Fruit fly (Drosophila melanogaster) whole organism, prepupa: ENCODE measurements around the gene CG45486.

Source experiments
- Blimp-1 ChIP-seq: fragments of 200-800 bp; sonication (Bioruptor generic); optimal IDR thresholded peaks from 3 replicates; lab custom pipeline; 2017; ENCODE audit warnings: missing biosample characterization, missing genetic modification characterization, mild to moderate bottlenecking, moderate library complexity, missing genetic modification reagents
- CG10669 ChIP-seq: fragments of 200-800 bp; sonication (Bioruptor generic); optimal IDR thresholded peaks from 3 replicates; lab custom pipeline; 2018; ENCODE audit warnings: missing biosample characterization, mild to moderate bottlenecking, missing genetic modification characterization, moderate library complexity
- CG11762 ChIP-seq: fragments of 200-800 bp; sonication (Bioruptor generic); optimal IDR thresholded peaks from 3 replicates; lab custom pipeline; 2016; ENCODE audit warnings: missing biosample characterization, missing genetic modification characterization; ENCODE audit not compliant: insufficient read depth
- CG11902 ChIP-seq: fragments of 200-800 bp; sonication (Bioruptor generic); optimal IDR thresholded peaks from 3 replicates; lab custom pipeline; 2016; ENCODE audit warnings: missing biosample characterization, missing genetic modification characterization
- CG15336 ChIP-seq: fragments of 200-800 bp; sonication (Bioruptor generic); IDR thresholded peaks from 2 replicates; pipeline ENCODE4 v1.3.6; 2022; ENCODE audit warnings: missing biosample characterization, missing genetic modification characterization
- CG1621 ChIP-seq: fragments of 200-800 bp; sonication (Bioruptor generic); optimal IDR thresholded peaks from 3 replicates; lab custom pipeline; 2018; ENCODE audit warnings: missing biosample characterization, mild to moderate bottlenecking, missing genetic modification characterization
- CG31627 ChIP-seq: fragments of 200-800 bp; sonication (Bioruptor generic); optimal IDR thresholded peaks from 3 replicates; lab custom pipeline; 2016; ENCODE audit warnings: missing biosample characterization, missing genetic modification characterization
- CG32006 ChIP-seq: fragments of 200-800 bp; sonication (Bioruptor generic); optimal IDR thresholded peaks from 3 replicates; lab custom pipeline; 2017; ENCODE audit warnings: missing biosample characterization, mild to moderate bottlenecking, missing genetic modification characterization
- CG3919 ChIP-seq: fragments of 200-800 bp; sonication (Bioruptor generic); optimal IDR thresholded peaks from 3 replicates; lab custom pipeline; 2016; ENCODE audit warnings: missing biosample characterization, missing genetic modification characterization
- CG6163 ChIP-seq: fragments of 200-800 bp; sonication (Bioruptor generic); IDR thresholded peaks from 3 replicates; pipeline ENCODE4 v1.3.6; 2022; ENCODE audit warnings: missing biosample characterization, missing genetic modification characterization
- CG6792 ChIP-seq: fragments of 200-800 bp; sonication (Bioruptor generic); optimal IDR thresholded peaks from 3 replicates; lab custom pipeline; 2016; ENCODE audit warnings: missing biosample characterization, missing genetic modification characterization
- CG6808 ChIP-seq: fragments of 200-800 bp; sonication (Bioruptor generic); optimal IDR thresholded peaks from 3 replicates; lab custom pipeline; 2017; ENCODE audit warnings: missing biosample characterization, missing genetic modification characterization, mild to moderate bottlenecking, moderate library complexity, missing genetic modification reagents
- CG7368 ChIP-seq: fragments of 200-800 bp; sonication (Bioruptor generic); optimal IDR thresholded peaks from 3 replicates; lab custom pipeline; 2016; ENCODE audit warnings: missing biosample characterization, missing genetic modification characterization
- CG8319 ChIP-seq: fragments of 200-800 bp; sonication (Bioruptor generic); optimal IDR thresholded peaks from 3 replicates; lab custom pipeline; 2016; ENCODE audit warnings: missing biosample characterization, missing genetic modification characterization
- CG8632 ChIP-seq: fragments of 200-800 bp; sonication (Bioruptor generic); optimal IDR thresholded peaks from 3 replicates; lab custom pipeline; 2016; ENCODE audit warnings: missing biosample characterization, missing genetic modification characterization
- Eip78C ChIP-seq: fragments of 200-800 bp; sonication (Bioruptor generic); peaks from one replicate; lab custom pipeline; 2016; ENCODE audit warnings: missing biosample characterization, missing genetic modification characterization
- Ets21C ChIP-seq: fragments of 200-800 bp; sonication (Bioruptor generic); optimal IDR thresholded peaks from 3 replicates; lab custom pipeline; 2016; ENCODE audit warnings: missing biosample characterization, missing genetic modification characterization
- Met ChIP-seq: fragments of 200-800 bp; sonication (Bioruptor generic); optimal IDR thresholded peaks from 3 replicates; lab custom pipeline; 2016; ENCODE audit warnings: missing biosample characterization, missing genetic modification characterization
- Smox ChIP-seq: fragments of 200-800 bp; sonication (Bioruptor generic); optimal IDR thresholded peaks from 3 replicates; lab custom pipeline; 2016; ENCODE audit warnings: missing biosample characterization, missing genetic modification characterization
- Sox15 ChIP-seq: fragments of 200-800 bp; sonication (Bioruptor generic); optimal IDR thresholded peaks from 3 replicates; lab custom pipeline; 2016; ENCODE audit warnings: missing biosample characterization, missing genetic modification characterization
- dac ChIP-seq: fragments of 200-800 bp; sonication (Bioruptor generic); optimal IDR thresholded peaks from 2 replicates; lab custom pipeline; 2017; ENCODE audit warnings: missing biosample characterization, mild to moderate bottlenecking, missing genetic modification characterization
- eg ChIP-seq: fragments of 200-800 bp; sonication (Bioruptor generic); IDR thresholded peaks from 3 replicates; pipeline ENCODE4 v1.3.6; 2022; ENCODE audit warnings: missing biosample characterization, missing genetic modification characterization
- fd59A ChIP-seq: fragments of 200-800 bp; sonication (Bioruptor generic); optimal IDR thresholded peaks from 2 replicates; lab custom pipeline; 2017; ENCODE audit warnings: missing biosample characterization, mild to moderate bottlenecking, missing genetic modification characterization, missing genetic modification reagents
- fd85E ChIP-seq: fragments of 200-800 bp; sonication (Bioruptor generic); optimal IDR thresholded peaks from 3 replicates; lab custom pipeline; 2016; ENCODE audit warnings: missing biosample characterization, missing genetic modification characterization
- fkh ChIP-seq: fragments of 200-800 bp; sonication (Bioruptor generic); optimal IDR thresholded peaks from 3 replicates; lab custom pipeline; 2017; ENCODE audit warnings: missing biosample characterization, mild to moderate bottlenecking, missing genetic modification characterization, moderate library complexity
- lz ChIP-seq: fragments of 200-800 bp; sonication (Bioruptor generic); optimal IDR thresholded peaks from 3 replicates; lab custom pipeline; 2016; ENCODE audit warnings: missing biosample characterization, missing genetic modification characterization
- net ChIP-seq: fragments of 200-800 bp; sonication (Bioruptor generic); optimal IDR thresholded peaks from 3 replicates; lab custom pipeline; 2016; ENCODE audit warnings: missing biosample characterization, missing genetic modification characterization
- pdm3 ChIP-seq: fragments of 200-800 bp; sonication (Bioruptor generic); optimal IDR thresholded peaks from 3 replicates; lab custom pipeline; 2016; ENCODE audit warnings: missing biosample characterization, missing genetic modification characterization
- salr ChIP-seq, 2 experiments: fragments of 200-800 bp; sonication (Bioruptor generic); optimal IDR thresholded peaks; 3 replicates each; lab custom pipeline; 2016 to 2018; ENCODE audit warnings: missing biosample characterization in 2 of 2, missing genetic modification characterization in 2 of 2, mild to moderate bottlenecking in 1 of 2
- spab ChIP-seq: fragments of 200-800 bp; sonication (Bioruptor generic); optimal IDR thresholded peaks from 2 replicates; lab custom pipeline; 2017; ENCODE audit warnings: missing biosample characterization, mild to moderate bottlenecking, missing genetic modification characterization, missing genetic modification reagents
- ss ChIP-seq, 2 experiments: fragments of 200-800 bp; sonication (Bioruptor generic); optimal IDR thresholded peaks; 2 replicates in 1 of 2; 3 replicates in 1 of 2; lab custom pipeline; 2017 to 2018; ENCODE audit warnings: mild to moderate bottlenecking in 2 of 2, missing biosample characterization in 2 of 2, missing genetic modification characterization in 2 of 2, moderate library complexity in 1 of 2
- svp ChIP-seq: fragments of 200-800 bp; sonication (Bioruptor generic); peaks from one replicate; lab custom pipeline; 2016; ENCODE audit warnings: missing biosample characterization, missing genetic modification characterization
- topi ChIP-seq: fragments of 200-800 bp; sonication (Bioruptor generic); optimal IDR thresholded peaks from 3 replicates; lab custom pipeline; 2016; ENCODE audit warnings: missing biosample characterization, missing genetic modification characterization
- vri ChIP-seq: fragments of 200-800 bp; sonication (Bioruptor generic); optimal IDR thresholded peaks from 3 replicates; lab custom pipeline; 2016; ENCODE audit warnings: missing biosample characterization, mild to moderate bottlenecking, missing genetic modification characterization

CG45486 gene

DNA sequence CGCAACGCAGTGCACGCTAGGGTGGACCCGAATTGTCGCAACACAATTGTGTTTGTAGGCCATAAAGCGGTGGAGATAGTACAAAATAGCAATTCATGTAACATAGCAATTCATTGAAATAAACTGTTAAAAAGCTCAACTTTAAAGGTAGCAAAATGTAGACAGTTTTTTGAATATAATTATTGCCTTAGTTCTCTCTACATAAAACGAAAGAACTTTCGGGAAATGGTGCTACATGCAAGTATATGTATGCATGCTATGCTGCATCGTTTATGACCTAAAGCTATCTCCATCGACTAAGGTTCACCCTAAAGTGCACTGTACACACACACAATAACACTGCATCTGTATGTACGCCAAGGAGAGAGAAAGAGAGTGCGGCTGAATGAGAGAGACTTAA lies 34.9 kb downstream of the CG45486 start (continued):
- TF ChIP-seq vri (GFP tag; lab: Kevin White, UChicago) = peak; percentile 66
- TF ChIP-seq CG3919 (GFP tag; lab: Kevin White, UChicago) = peak; percentile 94
- TF ChIP-seq Smox (GFP tag; lab: Kevin White, UChicago) = peak; percentile 84
- TF ChIP-seq CG6808 (GFP tag; lab: Kevin White, UChicago) = peak; percentile 93
- TF ChIP-seq Blimp-1 (GFP tag; lab: Kevin White, UChicago) = peak; percentile 57
- TF ChIP-seq fd85E (GFP tag; lab: Kevin White, UChicago) = peak; percentile 65
- TF ChIP-seq Met (GFP tag; lab: Kevin White, UChicago) = peak; percentile 88
- peak; percentile 94 for TF ChIP-seq fd59A (GFP tag; lab: Kevin White, UChicago)
- TF ChIP-seq CG32006 (GFP tag; lab: Kevin White, UChicago) = peak; percentile 96
- peak; percentile 88 for TF ChIP-seq topi (GFP tag; lab: Kevin White, UChicago)
- peak; percentile 94 for TF ChIP-seq net (GFP tag; lab: Kevin White, UChicago)
- TF ChIP-seq CG11762 (GFP tag; lab: Kevin White, UChicago) = peak; percentile 95
- peak; percentile 92 for TF ChIP-seq eg (GFP tag; lab: Robert Waterston, UW)
- TF ChIP-seq pdm3 = peak; percentile 95
- peak; percentile 82 for TF ChIP-seq CG8319
- peak; percentile 92 for TF ChIP-seq CG6792 (GFP tag; lab: Kevin White, UChicago)
- TF ChIP-seq spab (GFP tag; lab: Kevin White, UChicago) = peak; percentile 94
- TF ChIP-seq Sox15 = peak; percentile 84
- peak; percentile 76 to 95 for TF ChIP-seq salr (GFP tag; optimal IDR thresholded peaks at IDR 0.05; lab: Kevin White, UChicago)
- TF ChIP-seq CG8632 (GFP tag; lab: Kevin White, UChicago) = peak; percentile 92
- TF ChIP-seq fkh = no peak
- peak; percentile 87 for TF ChIP-seq CG6163 (GFP tag; lab: Robert Waterston, UW)
- TF ChIP-seq dac (GFP tag; lab: Kevin White, UChicago) = peak; percentile 93
- peak; percentile 91 for TF ChIP-seq CG1621 (tag; lab: Kevin White, UChicago)
- TF ChIP-seq CG31627 = peak; percentile 86

DNA sequence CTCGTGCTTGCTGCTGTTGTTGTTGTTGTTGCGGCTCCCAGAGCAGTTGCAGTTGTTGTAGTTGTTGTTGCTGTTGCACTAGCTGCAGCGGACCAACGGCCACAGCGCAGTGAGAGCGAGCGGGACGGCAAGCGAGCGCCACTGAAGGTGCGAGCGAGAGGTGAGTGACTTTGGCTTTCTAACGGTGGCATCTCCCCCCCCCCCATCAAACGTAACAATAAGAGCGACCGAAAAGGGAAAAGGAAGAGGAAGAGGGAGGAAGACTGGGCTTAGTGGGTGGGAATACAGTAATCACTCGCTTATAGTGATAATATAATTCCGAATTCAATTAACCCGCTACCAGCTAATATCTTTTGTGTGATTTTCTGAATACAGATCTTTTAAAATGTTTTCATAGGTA lies 42.9 kb downstream of the CG45486 start:
- TF ChIP-seq CG10669 (GFP tag; lab: Kevin White, UChicago) (no peak), CG7368 (GFP tag; lab: Kevin White, UChicago) (no peak), CG11902 (no peak), dac (GFP tag; lab: Kevin White, UChicago) (no peak), CG11762 (GFP tag; lab: Kevin White, UChicago) (no peak), Ets21C (GFP tag; lab: Kevin White, UChicago) (no peak), eg (GFP tag; lab: Robert Waterston, UW) (0 out of 3 replicates have a peak, but pooled peaks have one; percentile 40)

- no peak for TF ChIP-seq lz (GFP tag; lab: Kevin White, UChicago)
- TF ChIP-seq Eip78C (GFP tag; lab: Kevin White, UChicago) = peak; percentile 66
- TF ChIP-seq svp (GFP tag; lab: Kevin White, UChicago) = peak; percentile 63
- no peak for TF ChIP-seq CG3919 (GFP tag; lab: Kevin White, UChicago)
- TF ChIP-seq eg (GFP tag; lab: Robert Waterston, UW) = 0 out of 3 replicates have a peak, but pooled peaks have one; percentile 8
- no peak for TF ChIP-seq ss (GFP tag; optimal IDR thresholded peaks at IDR 0.05; lab: Kevin White, UChicago)
- TF ChIP-seq CG6808 (GFP tag; lab: Kevin White, UChicago) = peak; percentile 22
- TF ChIP-seq Met (GFP tag; lab: Kevin White, UChicago) = no peak
- no peak for TF ChIP-seq net (GFP tag; lab: Kevin White, UChicago)
- TF ChIP-seq CG15336 = no peak
- TF ChIP-seq fkh = peak; percentile 73
- TF ChIP-seq CG6163 (GFP tag; lab: Robert Waterston, UW) = peak; percentile 26; the same call in 1 of the 3 replicates
- no peak for TF ChIP-seq topi (GFP tag; lab: Kevin White, UChicago)
Observed at dm6 chrX:19866145-19866972, 43.6 kb downstream of the CG45486 start, which contains the start of gene Hers. TSS of gene Hers (plus strand) at chrX:19866146.
